Worm (Caenorhabditis elegans): ENCODE data around the gene srh-129.

DNA sequence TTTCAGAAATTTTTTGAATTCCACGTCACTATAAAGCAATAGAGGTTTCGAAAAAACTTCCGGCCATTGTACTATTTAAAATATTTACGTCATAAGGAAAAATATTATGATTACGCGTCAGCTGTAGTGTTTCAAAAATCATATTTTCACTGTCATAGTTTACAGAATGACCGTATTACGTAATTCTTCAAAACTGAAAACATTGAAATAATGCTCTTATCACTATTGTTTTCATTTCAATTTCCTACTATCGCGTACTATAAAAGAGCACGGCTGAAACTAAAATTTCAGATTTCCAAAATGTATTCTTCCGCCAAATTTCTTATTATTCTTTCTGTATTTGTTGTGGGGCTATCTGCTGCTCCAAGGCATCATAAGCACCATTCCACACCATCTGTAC is 856 bp upstream of the srh-129 start, which contains the start of gene F14F9.2:
- TF ChIP-seq dao-5 (tag; optimal IDR thresholded peaks at IDR 0.05) (no peak), him-1 (tag; optimal IDR thresholded peaks at IDR 0.05) (no peak), W03F9.2 (tag; optimal IDR thresholded peaks at IDR 0.05) (no peak)

All from whole organism, L4/young adult.